Worm (Caenorhabditis elegans): ENCODE results near the gene F37C12.21.

F37C12.21 gene

DNA sequence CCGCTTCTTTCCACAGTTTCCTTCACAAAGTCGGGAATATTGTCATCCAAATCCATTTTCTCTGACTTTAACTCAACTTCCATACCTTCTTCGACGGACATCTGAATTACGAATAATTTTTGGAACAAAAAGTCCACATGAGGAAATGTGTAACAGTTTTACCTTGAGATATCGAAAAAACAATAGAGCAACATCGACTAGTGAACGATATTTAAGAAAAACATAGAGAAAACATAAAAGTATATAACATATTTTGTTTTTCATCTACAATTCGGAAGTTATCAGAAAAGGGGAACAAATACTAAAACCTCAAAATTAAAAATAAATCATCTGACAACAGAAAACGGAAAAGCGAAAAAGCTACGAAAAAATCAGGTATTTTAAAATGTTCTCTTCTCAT, 44.6 kb downstream of the F37C12.21 start, which contains the start of gene adr-2:
Gene adr-2, minus strand, starts transcription at position 101 of the 400 bp plus-strand sequence.
- TF ChIP-seq cog-1 (tag; optimal IDR thresholded peaks at IDR 0.05) (no peak), klf-2 (GFP tag; conservative IDR thresholded peaks at IDR 0.05) (no peak), ztf-23 (GFP tag; IDR thresholded peaks at IDR 0.05) (no peak), ztf-29 (GFP tag; IDR thresholded peaks at IDR 0.05) (no peak), med-1 (GFP tag; optimal IDR thresholded peaks at IDR 0.05; ENCODE audit: insufficient read depth) (no peak), flt-1 (GFP tag; IDR thresholded peaks at IDR 0.05) (no peak)

DNA sequence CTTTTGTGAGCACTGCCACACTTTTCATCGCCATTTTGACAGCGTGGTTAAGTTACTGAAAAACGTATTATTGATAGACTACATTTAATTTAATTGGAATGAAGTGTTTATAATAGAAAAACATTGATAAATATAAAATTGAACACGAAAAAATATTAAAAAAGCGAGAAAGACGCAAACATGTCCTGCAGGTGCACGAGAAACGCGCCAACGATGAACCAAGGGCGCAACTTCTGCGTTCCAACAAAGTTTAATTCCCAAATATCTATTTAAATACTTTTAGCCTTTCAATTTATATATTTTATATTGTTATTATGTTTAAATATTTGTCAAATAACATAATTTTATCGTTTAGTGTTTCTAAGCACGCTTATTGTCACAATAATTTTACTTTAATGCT, 46.0 kb downstream of the F37C12.21 start, which contains the start of gene ndus-8:
Gene ndus-8, minus strand, starts transcription at position 55 of the 400 bp plus-strand sequence.
- TF ChIP-seq T22C8.4 (GFP tag; IDR thresholded peaks at IDR 0.05) (no peak), cog-1 (tag; optimal IDR thresholded peaks at IDR 0.05) (peak; percentile 21)
